Worm (Caenorhabditis elegans): ENCODE results near the gene F44E2.9.
A peak's percentile ranks its signal among the peaks of the same experiment; 100 is the strongest.

ce11 chrIII:8867922-8868655 is 17.8 kb upstream of the F44E2.9 start:
- TF ChIP-seq ceh-28 (tag; optimal IDR thresholded peaks at IDR 0.05): no peak
- TF ChIP-seq hlh-30 (tag; optimal IDR thresholded peaks at IDR 0.05; ENCODE audit: insufficient read depth): peak; percentile 74
- TF ChIP-seq mep-1 (tag; optimal IDR thresholded peaks at IDR 0.05): peak; percentile 61
- TF ChIP-seq F10B5.3 (tag; optimal IDR thresholded peaks at IDR 0.05): no peak
- TF ChIP-seq mxl-2 (GFP tag; conservative IDR thresholded peaks at IDR 0.05): no peak
- no peak for TF ChIP-seq F49E8.2 (tag; optimal IDR thresholded peaks at IDR 0.05; ENCODE audit: borderline replicate concordance)
